Fruit fly (Drosophila melanogaster) ovary, adult (tissue): Measurements from ENCODE around the gene CG7560.

Source experiments
- CG17801 ChIP-seq: fragments of 200-800 bp; optimal IDR thresholded peaks from 2 replicates; lab custom pipeline; 2019; ENCODE audit warnings: missing biosample characterization, mild to moderate bottlenecking, missing genetic modification characterization, moderate library complexity; ENCODE audit not compliant: partially characterized antibody

Gene CG7560

DNA sequence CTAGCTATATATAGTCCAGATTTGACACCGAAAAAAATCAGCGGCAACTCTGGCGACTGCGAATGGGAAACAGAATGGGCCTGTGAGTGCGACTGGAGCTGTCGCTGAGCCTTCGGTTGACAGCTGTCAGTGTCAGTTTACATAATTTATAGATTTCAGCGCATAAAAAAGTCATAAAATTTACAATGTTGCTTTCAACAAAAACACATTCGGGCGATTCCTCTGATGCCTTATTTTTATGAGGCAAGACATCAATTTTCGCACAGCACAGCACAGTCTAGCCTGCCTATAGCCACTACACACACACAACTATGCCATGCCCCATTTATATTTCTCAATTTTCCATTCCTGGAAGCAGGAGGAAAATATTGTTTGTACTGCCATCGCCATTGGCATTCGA lies 47.4 kb downstream of the CG7560 start:
- TF ChIP-seq CG17801 (GFP tag; lab: Kevin White, UChicago) = no peak

DNA sequence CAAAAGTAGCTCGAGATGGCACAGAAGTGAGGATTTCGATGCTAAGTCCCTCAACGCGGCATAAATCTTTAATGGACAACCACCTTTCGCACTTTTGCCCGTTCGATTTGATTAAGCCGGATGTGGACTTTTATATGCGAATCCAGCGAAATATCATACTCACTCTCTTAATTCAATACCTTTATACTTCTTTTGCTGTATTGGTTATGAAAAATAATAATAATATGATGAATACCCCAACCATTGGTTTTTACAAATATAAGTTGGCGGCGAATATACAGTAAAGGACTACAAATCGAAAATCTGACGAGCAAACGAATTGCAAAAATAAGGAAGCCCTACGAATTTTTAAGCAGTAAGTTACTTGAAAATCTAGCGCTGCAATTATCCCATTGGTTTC lies 48.0 kb downstream of the CG7560 start, which contains the start of gene Vha16-3:
Vha16-3 (plus strand) TSS at position 301 of the 400 bp plus-strand sequence.
- no peak for TF ChIP-seq CG17801 (GFP tag; lab: Kevin White, UChicago)

DNA sequence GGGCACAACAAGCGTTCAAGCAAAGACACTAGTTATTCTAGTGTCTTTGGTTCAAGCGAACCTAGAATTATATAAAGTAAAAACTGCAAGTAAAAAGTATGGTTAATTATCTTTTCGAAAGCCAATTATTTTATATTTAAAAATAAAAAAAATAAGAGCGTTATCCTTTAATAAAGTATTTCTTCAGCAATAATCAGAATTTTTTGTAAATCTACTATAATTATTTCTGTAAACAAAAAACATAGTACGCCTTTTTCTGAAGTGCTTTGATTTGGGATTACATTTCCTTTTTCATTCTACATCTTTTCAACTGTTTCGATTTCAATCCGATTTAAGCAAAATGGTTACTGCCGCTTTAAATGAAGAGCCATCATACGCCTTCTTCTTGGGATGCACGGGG lies 49.7 kb downstream of the CG7560 start, which contains the start of gene Vha16-2:
Vha16-2 (plus strand) TSS at position 301 of the 400 bp plus-strand sequence.
- TF ChIP-seq CG17801 (GFP tag; lab: Kevin White, UChicago) = no peak
